Fruit fly (Drosophila melanogaster) whole organism, pupa: ENCODE measurements around the gene CG11563.

Experiments
- CG10348 ChIP-seq: fragments of 200-800 bp; sonication (Bioruptor generic); IDR thresholded peaks from 2 replicates; pipeline ENCODE4 v1.3.6; 2022; ENCODE audit warnings: missing biosample characterization, missing genetic modification characterization
- CG13204 ChIP-seq: fragments of 200-800 bp; sonication (Bioruptor generic); optimal IDR thresholded peaks from 2 replicates; lab custom pipeline; 2018; ENCODE audit warnings: missing biosample characterization, mild to moderate bottlenecking, missing genetic modification characterization, moderate library complexity
- CG14655 ChIP-seq: fragments of 200-800 bp; sonication (Bioruptor generic); optimal IDR thresholded peaks from 3 replicates; lab custom pipeline; 2017; ENCODE audit warnings: mild to moderate bottlenecking, missing biosample characterization, missing genetic modification reagents, missing genetic modification characterization
- CG17806 ChIP-seq: fragments of 200-800 bp; sonication (Bioruptor generic); optimal IDR thresholded peaks from 2 replicates; lab custom pipeline; 2018; ENCODE audit warnings: missing biosample characterization, mild to moderate bottlenecking, missing genetic modification characterization, moderate library complexity
- CG32121 ChIP-seq: fragments of 200-800 bp; sonication (Bioruptor generic); IDR thresholded peaks from 2 replicates; pipeline ENCODE4 v1.3.6; 2022; ENCODE audit warnings: missing biosample characterization, missing genetic modification characterization
- CG34367 ChIP-seq: fragments of 200-800 bp; sonication (Bioruptor generic); optimal IDR thresholded peaks from 2 replicates; lab custom pipeline; 2018; ENCODE audit warnings: missing biosample characterization, mild to moderate bottlenecking, missing genetic modification characterization
- CG4496 ChIP-seq: fragments of 200-800 bp; sonication (Bioruptor generic); IDR thresholded peaks from 3 replicates; pipeline ENCODE4 v1.3.6; 2022; ENCODE audit warnings: missing biosample characterization, missing genetic modification characterization
- CG8301 ChIP-seq: fragments of 200-800 bp; sonication (Bioruptor generic); optimal IDR thresholded peaks from 2 replicates; lab custom pipeline; 2018; ENCODE audit warnings: missing biosample characterization, mild to moderate bottlenecking, missing genetic modification characterization
- EcR ChIP-seq: fragments of 200-800 bp; sonication (Bioruptor generic); optimal IDR thresholded peaks from 3 replicates; lab custom pipeline; 2019; ENCODE audit warnings: missing biosample characterization, missing genetic modification characterization, mild to moderate bottlenecking, moderate library complexity, missing genetic modification reagents
- Pif1A ChIP-seq: fragments of 200-800 bp; sonication (Bioruptor generic); optimal IDR thresholded peaks from 3 replicates; lab custom pipeline; 2016; ENCODE audit warnings: missing biosample characterization, missing genetic modification characterization
- Pif1B ChIP-seq: fragments of 200-800 bp; sonication (Bioruptor generic); optimal IDR thresholded peaks from 3 replicates; lab custom pipeline; 2016; ENCODE audit warnings: missing biosample characterization, missing genetic modification characterization

DNA sequence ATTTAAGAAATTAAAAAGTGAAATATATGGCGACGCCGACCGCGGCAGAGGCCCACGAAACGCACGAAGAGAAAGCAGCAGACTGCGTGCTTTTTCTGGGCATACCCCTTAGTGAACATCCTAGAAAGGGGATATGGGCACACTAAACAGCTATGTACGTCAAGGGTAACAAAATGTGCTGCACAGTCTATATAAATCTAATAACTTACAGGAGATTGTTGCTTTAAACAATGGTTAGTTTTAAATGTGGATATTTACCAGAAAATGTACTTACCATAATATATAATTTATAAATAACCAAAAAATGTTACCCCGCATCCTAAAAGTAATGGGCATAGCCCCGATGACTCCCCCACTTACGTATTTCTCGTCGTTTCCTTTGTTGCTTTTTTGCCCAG is 18.7 kb upstream of the CG11563 start:
- TF ChIP-seq Pif1B (GFP tag; lab: Kevin White, UChicago) (peak; percentile 37), EcR (GFP tag; lab: Kevin White, UChicago) (no peak), CG4496 (no peak; the same call in 2 of the 3 replicates), CG14655 (GFP tag; lab: Kevin White, UChicago) (peak; percentile 38), CG32121 (GFP tag; lab: Robert Waterston, UW) (no peak), CG17806 (tag; lab: Kevin White, UChicago) (peak; percentile 39), CG34367 (tag; lab: Kevin White, UChicago) (no peak), CG10348 (GFP tag; lab: Robert Waterston, UW) (no peak), Pif1A (GFP tag; lab: Kevin White, UChicago) (no peak), CG13204 (GFP tag; lab: Kevin White, UChicago) (no peak), CG8301 (tag; lab: Kevin White, UChicago) (peak; percentile 14)
